Fruit fly (Drosophila melanogaster): Measurements from ENCODE around the gene Edem1.

Gene Edem1

dm6 chrX:1877107-1877736 is 31.4 kb downstream of the Edem1 start, which contains the start of the genes CG14817 and CG14805 (continued):
- TF ChIP-seq dmrt11E (tag; optimal IDR thresholded peaks at IDR 0.05): peak; percentile 59
- peak; percentile 72 for TF ChIP-seq sug (tag; optimal IDR thresholded peaks at IDR 0.05)
- TF ChIP-seq E2f2 (GFP tag; IDR thresholded peaks at IDR 0.05): peak; percentile 57
- TF ChIP-seq CG4854 (GFP tag; optimal IDR thresholded peaks at IDR 0.05): peak; percentile 48
- peak; percentile 70 for TF ChIP-seq BEAF-32 (GFP tag; optimal IDR thresholded peaks at IDR 0.05)
- TF ChIP-seq CG9797 (GFP tag; optimal IDR thresholded peaks at IDR 0.05): peak; percentile 72
- TF ChIP-seq fd102C (GFP tag; optimal IDR thresholded peaks at IDR 0.05): peak; percentile 14
- peak; percentile 34 for TF ChIP-seq Six4 (GFP tag; optimal IDR thresholded peaks at IDR 0.05)
- TF ChIP-seq lola (GFP tag; optimal IDR thresholded peaks at IDR 0.05): peak in 1 of 3 experiments; percentile 20
- peak; percentile 21 for TF ChIP-seq D19A (tag; optimal IDR thresholded peaks at IDR 0.05)
- TF ChIP-seq CG9215 (GFP tag; IDR thresholded peaks at IDR 0.05): no peak
- TF ChIP-seq Xrp1 (GFP tag; IDR thresholded peaks at IDR 0.05): 0 out of 2 replicates have a peak, but pooled peaks have one; percentile 9
- TF ChIP-seq CG12236 (GFP tag; optimal IDR thresholded peaks at IDR 0.05): no peak
- TF ChIP-seq crc (GFP tag; optimal IDR thresholded peaks at IDR 0.05): peak; percentile 27
- no peak for TF ChIP-seq Gug (GFP tag; IDR thresholded peaks at IDR 0.05)
- TF ChIP-seq CG17328 (GFP tag; IDR thresholded peaks at IDR 0.05): peak; percentile 58
- peak; percentile 58 for TF ChIP-seq Side (GFP tag; optimal IDR thresholded peaks at IDR 0.05)
- TF ChIP-seq Dek (tag; optimal IDR thresholded peaks at IDR 0.05): peak; percentile 43
- TF ChIP-seq twi (tag; optimal IDR thresholded peaks at IDR 0.05): peak; percentile 38
- TF ChIP-seq hbn (GFP tag; IDR thresholded peaks at IDR 0.05; ENCODE audit: partially characterized antibody): peak; percentile 62
- TF ChIP-seq z (GFP tag; IDR thresholded peaks at IDR 0.05): no peak
- no peak for TF ChIP-seq nau (GFP tag; optimal IDR thresholded peaks at IDR 0.05)
- TF ChIP-seq insv (GFP tag; optimal IDR thresholded peaks at IDR 0.05): peak in 1 of 2 experiments; percentile 56
- TF ChIP-seq CG9609 (GFP tag; optimal IDR thresholded peaks at IDR 0.05): no peak
- peak; percentile 69 for TF ChIP-seq CG15269 (tag; optimal IDR thresholded peaks at IDR 0.05)
- TF ChIP-seq CG6272 (GFP tag; IDR thresholded peaks at IDR 0.05): no peak
- no peak for TF ChIP-seq tll (GFP tag; optimal IDR thresholded peaks at IDR 0.05)
- TF ChIP-seq CG3726 (GFP tag; IDR thresholded peaks at IDR 0.05): no peak
- TF ChIP-seq mam (GFP tag; optimal IDR thresholded peaks at IDR 0.05): no peak
- no peak for TF ChIP-seq br (optimal IDR thresholded peaks at IDR 0.05)
- TF ChIP-seq lmd (GFP tag; IDR thresholded peaks at IDR 0.05): peak; percentile 17; the same call in 1 of the 2 replicates
- TF ChIP-seq Sry-β (GFP tag; optimal IDR thresholded peaks at IDR 0.05): peak; percentile 23
- peak; percentile 78 for TF ChIP-seq Dref (GFP tag; IDR thresholded peaks at IDR 0.05)
- peak in 1 of 2 experiments; percentile 12 for TF ChIP-seq Hr51 (GFP tag; optimal IDR thresholded peaks at IDR 0.05)
- no peak for TF ChIP-seq Dip3 (GFP tag; optimal IDR thresholded peaks at IDR 0.05)
- TF ChIP-seq NFAT (GFP tag; IDR thresholded peaks at IDR 0.05): peak; percentile 68; the same call in 1 of the 2 replicates
- TF ChIP-seq B-H2 (GFP tag; optimal IDR thresholded peaks at IDR 0.05): peak; percentile 91
- no peak for TF ChIP-seq cg (GFP tag; optimal IDR thresholded peaks at IDR 0.05)
- peak; percentile 73 for TF ChIP-seq CG17359 (tag; optimal IDR thresholded peaks at IDR 0.05)
- 0 out of 2 replicates have a peak, but pooled peaks have one; percentile 11 for TF ChIP-seq ara (GFP tag; IDR thresholded peaks at IDR 0.05)
- no peak for TF ChIP-seq H15 (GFP tag; IDR thresholded peaks at IDR 0.05)
- peak; percentile 87 for TF ChIP-seq MESR4 (GFP tag; optimal IDR thresholded peaks at IDR 0.05)
- TF ChIP-seq caup (GFP tag; optimal IDR thresholded peaks at IDR 0.05; ENCODE audit: severe bottlenecking): peak; percentile 93
- 0 out of 3 replicates have a peak, but pooled peaks have one; percentile 31 for TF ChIP-seq vnd (GFP tag; IDR thresholded peaks at IDR 0.05; ENCODE audit: partially characterized antibody)
- peak; percentile 27; the same call in 1 of the 2 replicates for TF ChIP-seq H2.0 (GFP tag; IDR thresholded peaks at IDR 0.05)
- no peak for TF ChIP-seq dan (GFP tag; IDR thresholded peaks at IDR 0.05)
- 0 out of 3 replicates have a peak, but pooled peaks have one; percentile 29 for TF ChIP-seq so (GFP tag; IDR thresholded peaks at IDR 0.05)
- TF ChIP-seq CG8924 (tag; optimal IDR thresholded peaks at IDR 0.05): peak; percentile 68
- TF ChIP-seq Oli (tag; optimal IDR thresholded peaks at IDR 0.05): peak; percentile 45
